Worm (Caenorhabditis elegans) whole organism, late embryonic: ENCODE results near the gene pals-30.

ENCODE experiments used
- C08G9.2 ChIP-seq: sonication (generic microtip); optimal IDR thresholded peaks from 2 replicates; lab custom pipeline; 2016; ENCODE audit warnings: mild to moderate bottlenecking, missing genetic modification characterization, moderate library complexity, missing compliant biosample characterization
- F13H6.1 ChIP-seq: sonication (generic microtip); optimal IDR thresholded peaks from 2 replicates; lab custom pipeline; 2016; ENCODE audit warnings: missing genetic modification characterization, missing compliant biosample characterization
- K02D7.2 ChIP-seq: sonication (generic microtip); optimal IDR thresholded peaks from 2 replicates; lab custom pipeline; 2017; ENCODE audit warnings: mild to moderate bottlenecking, missing genetic modification characterization, missing compliant biosample characterization
- K09A11.1 ChIP-seq: sonication (generic microtip); optimal IDR thresholded peaks from 2 replicates; lab custom pipeline; 2017; ENCODE audit warnings: antibody characterized with exemption, mild to moderate bottlenecking, missing genetic modification characterization, missing compliant biosample characterization; ENCODE audit not compliant: insufficient read depth
- Y22D7AL.16 ChIP-seq: sonication (generic microtip); optimal IDR thresholded peaks from 2 replicates; lab custom pipeline; 2016; ENCODE audit warnings: missing genetic modification characterization, missing compliant biosample characterization
- ceh-19 ChIP-seq: fragments of 200-800 bp; sonication (Bioruptor generic); optimal IDR thresholded peaks from 2 replicates; lab custom pipeline; 2018; ENCODE audit warnings: mild to moderate bottlenecking, missing genetic modification characterization, missing compliant biosample characterization
- ceh-22 ChIP-seq: sonication (generic microtip); optimal IDR thresholded peaks from 2 replicates; lab custom pipeline; 2017; ENCODE audit warnings: missing biosample characterization, missing genetic modification characterization
- ceh-24 ChIP-seq: sonication (generic microtip); optimal IDR thresholded peaks from 2 replicates; lab custom pipeline; 2016; ENCODE audit warnings: mild to moderate bottlenecking, missing genetic modification characterization, missing compliant biosample characterization
- ceh-45 ChIP-seq: fragments of 200-800 bp; sonication (Bioruptor generic); IDR thresholded peaks from 2 replicates; pipeline ENCODE4 v1.3.6; 2022; ENCODE audit warnings: missing genetic modification reagents, missing genetic modification characterization, missing compliant biosample characterization
- ceh-48 ChIP-seq: sonication (generic microtip); optimal IDR thresholded peaks from 2 replicates; lab custom pipeline; 2016; ENCODE audit warnings: missing genetic modification characterization, inconsistent platforms, missing compliant biosample characterization
- che-1 ChIP-seq: sonication (generic microtip); optimal IDR thresholded peaks from 2 replicates; lab custom pipeline; 2016; ENCODE audit warnings: mild to moderate bottlenecking, missing genetic modification characterization, missing compliant biosample characterization
- dve-1 ChIP-seq: sonication (generic microtip); optimal IDR thresholded peaks from 2 replicates; lab custom pipeline; 2017; ENCODE audit warnings: antibody characterized with exemption, mild to moderate bottlenecking, missing genetic modification characterization, missing compliant biosample characterization
- elt-4 ChIP-seq: sonication (generic microtip); optimal IDR thresholded peaks from 2 replicates; lab custom pipeline; 2016; ENCODE audit warnings: missing genetic modification characterization, missing compliant biosample characterization
- ets-4 ChIP-seq: sonication (generic microtip); optimal IDR thresholded peaks from 2 replicates; lab custom pipeline; 2016; ENCODE audit warnings: missing genetic modification characterization, missing compliant biosample characterization
- eyg-1 ChIP-seq: sonication (generic microtip); optimal IDR thresholded peaks from 2 replicates; lab custom pipeline; 2016; ENCODE audit warnings: missing genotype, missing genetic modification characterization, missing compliant biosample characterization
- fax-1 ChIP-seq: sonication (generic microtip); optimal IDR thresholded peaks from 2 replicates; lab custom pipeline; 2016; ENCODE audit warnings: missing genotype, missing genetic modification characterization, missing compliant biosample characterization
- fkh-10 ChIP-seq: fragments of 150-350 bp; optimal IDR thresholded peaks from 2 replicates; lab custom pipeline; 2014; ENCODE audit warnings: missing biosample characterization, missing genetic modification reagents, missing genetic modification characterization
- gmeb-2 ChIP-seq: sonication (generic microtip); optimal IDR thresholded peaks from 2 replicates; lab custom pipeline; 2016; ENCODE audit warnings: missing genetic modification characterization, inconsistent platforms, missing compliant biosample characterization
- hlh-13 ChIP-seq: fragments of 200-800 bp; sonication (Bioruptor generic); optimal IDR thresholded peaks from 2 replicates; lab custom pipeline; 2018; ENCODE audit warnings: mild to moderate bottlenecking, missing genetic modification characterization, missing compliant biosample characterization
- hlh-15 ChIP-seq: sonication (generic microtip); optimal IDR thresholded peaks from 2 replicates; lab custom pipeline; 2016; ENCODE audit warnings: missing genetic modification characterization, missing compliant biosample characterization
- hlh-6 ChIP-seq: sonication (generic microtip); optimal IDR thresholded peaks from 2 replicates; lab custom pipeline; 2016; ENCODE audit warnings: missing genotype, missing genetic modification characterization, missing compliant biosample characterization
- lim-6 ChIP-seq: sonication (generic microtip); optimal IDR thresholded peaks from 2 replicates; lab custom pipeline; 2016; ENCODE audit warnings: missing genetic modification characterization, missing compliant biosample characterization
- madf-2 ChIP-seq: sonication (generic microtip); optimal IDR thresholded peaks from 2 replicates; lab custom pipeline; 2017; ENCODE audit warnings: missing genetic modification characterization, missing compliant biosample characterization
- mec-3 ChIP-seq: sonication (generic microtip); optimal IDR thresholded peaks from 2 replicates; lab custom pipeline; 2016; ENCODE audit warnings: borderline replicate concordance, missing genetic modification characterization, missing compliant biosample characterization
- nfya-1 ChIP-seq: sonication (generic microtip); optimal IDR thresholded peaks from 2 replicates; lab custom pipeline; 2017; ENCODE audit warnings: missing genetic modification characterization, mild to moderate bottlenecking, missing compliant biosample characterization, antibody characterized with exemption, moderate library complexity
- nhr-232 ChIP-seq: sonication (generic microtip); optimal IDR thresholded peaks from 2 replicates; lab custom pipeline; 2016; ENCODE audit warnings: missing genetic modification characterization, missing compliant biosample characterization
- odd-2 ChIP-seq: sonication (generic microtip); optimal IDR thresholded peaks from 2 replicates; lab custom pipeline; 2017; ENCODE audit warnings: antibody characterized with exemption, mild to moderate bottlenecking, missing genetic modification characterization, missing compliant biosample characterization
- pag-3 ChIP-seq: sonication (generic microtip); optimal IDR thresholded peaks from 2 replicates; lab custom pipeline; 2016; ENCODE audit warnings: missing compliant biosample characterization, missing genetic modification characterization, borderline replicate concordance
- pat-9 ChIP-seq: fragments of 200-800 bp; sonication (Bioruptor generic); optimal IDR thresholded peaks from 2 replicates; lab custom pipeline; 2018; ENCODE audit warnings: mild to moderate bottlenecking, missing genetic modification characterization, moderate library complexity, missing compliant biosample characterization
- pax-1 ChIP-seq: fragments of 150-350 bp; optimal IDR thresholded peaks from 2 replicates; lab custom pipeline; 2014; ENCODE audit warnings: missing biosample characterization, missing genetic modification characterization
- ref-2 ChIP-seq: sonication (generic microtip); optimal IDR thresholded peaks from 2 replicates; lab custom pipeline; 2016; ENCODE audit warnings: missing genetic modification characterization, missing compliant biosample characterization
- sdc-2 ChIP-seq: sonication (generic microtip); optimal IDR thresholded peaks from 2 replicates; lab custom pipeline; 2016; ENCODE audit warnings: missing genotype, missing genetic modification characterization, missing compliant biosample characterization
- sox-4 ChIP-seq: sonication (generic microtip); optimal IDR thresholded peaks from 2 replicates; lab custom pipeline; 2017; ENCODE audit warnings: mild to moderate bottlenecking, missing genetic modification characterization, inconsistent platforms, missing compliant biosample characterization
- syd-9 ChIP-seq: sonication (generic microtip); optimal IDR thresholded peaks from 2 replicates; lab custom pipeline; 2016; ENCODE audit warnings: mild to moderate bottlenecking, missing genetic modification characterization, moderate library complexity, missing compliant biosample characterization
- tbx-2 ChIP-seq: sonication (generic microtip); optimal IDR thresholded peaks from 2 replicates; lab custom pipeline; 2016; ENCODE audit warnings: missing genetic modification characterization, missing compliant biosample characterization
- tbx-7 ChIP-seq: sonication (generic microtip); optimal IDR thresholded peaks from 2 replicates; lab custom pipeline; 2016; ENCODE audit warnings: missing genotype, missing genetic modification characterization, missing compliant biosample characterization
- ttx-3 ChIP-seq: sonication (generic microtip); optimal IDR thresholded peaks from 2 replicates; lab custom pipeline; 2016; ENCODE audit warnings: missing genetic modification reagents, missing genetic modification characterization, missing compliant biosample characterization
- unc-3 ChIP-seq, 2 experiments: fragments of 200-800 bp in 1 of 2; sonication (Bioruptor generic) in 1 of 2; sonication (generic microtip) in 1 of 2; conservative IDR thresholded peaks in 1 of 2; optimal IDR thresholded peaks in 1 of 2; 2 replicates each; pipeline versions ENCODE4 v1.3.6 to Lab custom; 2016 to 2022; ENCODE audit warnings: missing compliant biosample characterization in 2 of 2, missing genetic modification characterization in 2 of 2, missing genetic modification reagents in 1 of 2
- unc-42 ChIP-seq: sonication (generic microtip); optimal IDR thresholded peaks from 2 replicates; lab custom pipeline; 2016; ENCODE audit warnings: missing genotype, missing genetic modification characterization, missing compliant biosample characterization
- unc-55 ChIP-seq: sonication (generic microtip); optimal IDR thresholded peaks from 2 replicates; lab custom pipeline; 2017; ENCODE audit warnings: missing biosample characterization, missing genetic modification reagents, missing genetic modification characterization
- unc-86 ChIP-seq: sonication (generic microtip); optimal IDR thresholded peaks from 2 replicates; lab custom pipeline; 2016; ENCODE audit warnings: missing genetic modification characterization, missing compliant biosample characterization
- zip-5 ChIP-seq: sonication (generic microtip); optimal IDR thresholded peaks from 2 replicates; lab custom pipeline; 2016; ENCODE audit warnings: missing genetic modification characterization, missing compliant biosample characterization

Gene pals-30

ce11 chrIV:14542517-14542916 lies 9.3 kb downstream of the pals-30 start, which contains the start of gene pals-29:
Gene pals-29 (minus strand): TSS chrIV:14542617.
- no peak for TF ChIP-seq nfya-1
- TF ChIP-seq unc-86 (tag; lab: Kevin White, UChicago): no peak
- no peak for TF ChIP-seq ceh-24 (tag; lab: Kevin White, UChicago)
- no peak for TF ChIP-seq pax-1
- TF ChIP-seq sox-4: no peak
- no peak for TF ChIP-seq K02D7.2 (tag; lab: Kevin White, UChicago)
- no peak for TF ChIP-seq eyg-1 (tag; lab: Kevin White, UChicago)
- no peak for TF ChIP-seq ceh-48 (tag; lab: Kevin White, UChicago)
- no peak for TF ChIP-seq ceh-22
- no peak for TF ChIP-seq F13H6.1 (tag; lab: Kevin White, UChicago)
- TF ChIP-seq unc-42 (tag; lab: Kevin White, UChicago): no peak
- TF ChIP-seq nhr-232 (tag; lab: Kevin White, UChicago): no peak
- TF ChIP-seq mec-3 (tag; lab: Kevin White, UChicago): no peak
- no peak for TF ChIP-seq ets-4
- TF ChIP-seq ref-2 (tag; lab: Kevin White, UChicago): no peak
- TF ChIP-seq lim-6 (tag; lab: Kevin White, UChicago): no peak
- TF ChIP-seq zip-5 (tag; lab: Kevin White, UChicago): no peak
- TF ChIP-seq madf-2 (tag; lab: Kevin White, UChicago): no peak
- no peak for TF ChIP-seq tbx-2 (tag; lab: Kevin White, UChicago)
- TF ChIP-seq hlh-13 (GFP tag; lab: Kevin White, UChicago): no peak

DNA sequence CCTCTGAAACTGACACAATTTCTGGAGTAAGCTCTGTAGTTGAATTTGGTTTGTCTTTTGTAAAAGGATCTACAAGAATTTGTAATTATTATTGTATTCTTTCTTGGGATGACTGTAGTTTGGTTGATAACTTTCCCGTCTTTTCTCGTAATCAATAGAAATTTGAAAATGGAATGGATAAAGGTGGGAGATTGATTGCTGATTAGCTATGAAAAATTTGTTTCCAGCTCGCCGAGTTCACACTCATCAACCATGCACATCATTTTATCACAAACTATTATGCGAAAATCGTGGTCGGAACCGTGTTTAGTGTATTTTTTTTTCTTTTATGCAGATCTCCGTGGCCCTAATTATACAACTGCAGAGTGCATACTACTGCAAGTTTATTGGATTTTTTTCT lies 14.9 kb downstream of the pals-30 start, which contains the start of gene T27E7.5:
TSS of gene T27E7.5 (plus strand) at position 253 of the 400 bp plus-strand sequence.
- TF ChIP-seq nfya-1: no peak
- no peak for TF ChIP-seq odd-2 (tag; lab: Kevin White, UChicago)
- TF ChIP-seq, all 69 proteins: peak for 0

ce11 chrIV:14534967-14535366 lies 16.8 kb downstream of the pals-30 start, which contains the start of gene T27E7.4:
Gene T27E7.4 (minus strand): TSS chrIV:14535067.
- no peak for TF ChIP-seq ttx-3
- no peak for TF ChIP-seq che-1 (tag; lab: Kevin White, UChicago)
- TF ChIP-seq K09A11.1 (tag; lab: Kevin White, UChicago): no peak
- no peak for TF ChIP-seq madf-2 (tag; lab: Kevin White, UChicago)

DNA sequence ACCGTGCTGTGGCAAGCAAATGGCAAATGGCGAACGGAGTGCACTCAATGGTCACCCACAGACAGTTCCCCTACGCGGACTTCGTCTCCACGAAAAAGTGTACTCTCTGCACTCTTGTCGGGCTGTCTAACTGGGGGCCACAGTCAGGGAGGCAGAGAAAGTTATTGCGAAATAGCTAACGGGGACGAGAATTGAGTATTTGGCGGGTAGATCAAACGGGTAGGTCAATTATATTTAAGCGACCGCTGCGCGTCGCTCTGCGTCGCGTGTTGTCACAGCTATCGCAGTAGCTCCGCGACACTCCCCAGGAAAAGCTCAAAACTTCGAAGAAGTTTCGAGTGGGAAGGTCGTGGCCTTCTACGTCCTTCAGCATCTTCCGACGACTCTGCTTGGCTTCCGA lies 19.4 kb downstream of the pals-30 start:
- TF ChIP-seq sox-4: no peak
- TF ChIP-seq fkh-10 (GFP tag; lab: Kevin White, UChicago): no peak
- TF ChIP-seq Y22D7AL.16 (tag; lab: Kevin White, UChicago): no peak
- no peak for TF ChIP-seq zip-5 (tag; lab: Kevin White, UChicago)
- TF ChIP-seq unc-86 (tag; lab: Kevin White, UChicago): no peak
- TF ChIP-seq nfya-1: no peak
- TF ChIP-seq ref-2 (tag; lab: Kevin White, UChicago): no peak
- TF ChIP-seq elt-4 (tag; lab: Kevin White, UChicago): no peak
- TF ChIP-seq ceh-22: no peak
- TF ChIP-seq ceh-19 (GFP tag; lab: Kevin White, UChicago): no peak
- no peak for TF ChIP-seq pat-9 (tag; lab: Kevin White, UChicago)
- TF ChIP-seq unc-55: no peak

DNA sequence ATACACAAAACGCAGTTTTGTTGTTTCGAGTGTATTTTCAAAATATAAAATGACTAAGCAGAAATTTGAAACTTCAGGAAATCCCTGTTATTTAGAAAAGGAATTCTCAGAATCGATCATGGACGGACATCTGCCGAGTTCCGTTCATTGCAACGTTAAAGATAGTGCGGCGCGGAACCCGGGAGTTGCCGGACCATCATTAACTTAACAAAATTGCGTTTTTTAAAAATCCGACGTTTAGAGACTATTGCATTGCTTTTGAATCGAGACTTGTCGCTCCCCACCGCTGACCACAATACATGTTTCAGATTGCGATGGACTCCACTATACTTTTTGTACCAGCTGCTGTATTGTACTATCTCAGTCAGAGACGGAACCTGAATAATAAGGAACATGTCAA lies 21.7 kb downstream of the pals-30 start:
- TF ChIP-seq C08G9.2 (no peak), syd-9 (tag; lab: Kevin White, UChicago) (no peak), unc-3 (GFP tag; conservative IDR thresholded peaks at IDR 0.05; lab: Robert Waterston, UW) (no peak), unc-3 (tag; optimal IDR thresholded peaks at IDR 0.05; lab: Kevin White, UChicago) (no peak), dve-1 (no peak), pag-3 (tag; lab: Kevin White, UChicago) (no peak), hlh-6 (tag; lab: Kevin White, UChicago) (no peak), tbx-7 (tag; lab: Kevin White, UChicago) (no peak), sdc-2 (tag; lab: Kevin White, UChicago) (no peak), hlh-15 (tag; lab: Kevin White, UChicago) (no peak), gmeb-2 (tag; lab: Kevin White, UChicago) (no peak), pat-9 (tag; lab: Kevin White, UChicago) (no peak), ceh-45 (GFP tag; lab: Robert Waterston, UW) (no peak), fax-1 (tag; lab: Kevin White, UChicago) (no peak)
- TF ChIP-seq, all 69 proteins: peak for 0
